Fruit fly (Drosophila melanogaster) whole organism, pupa: ENCODE results near the gene Nost.

Experiments
- CG10348 ChIP-seq: fragments of 200-800 bp; sonication (Bioruptor generic); IDR thresholded peaks from 2 replicates; pipeline ENCODE4 v1.3.6; 2022; ENCODE audit warnings: missing biosample characterization, missing genetic modification characterization
- CG14655 ChIP-seq: fragments of 200-800 bp; sonication (Bioruptor generic); optimal IDR thresholded peaks from 3 replicates; lab custom pipeline; 2017; ENCODE audit warnings: mild to moderate bottlenecking, missing biosample characterization, missing genetic modification reagents, missing genetic modification characterization
- CG15710 ChIP-seq: fragments of 200-800 bp; sonication (Bioruptor generic); optimal IDR thresholded peaks from 2 replicates; lab custom pipeline; 2018; ENCODE audit warnings: missing biosample characterization, mild to moderate bottlenecking, missing genetic modification characterization, moderate library complexity
- CG32121 ChIP-seq: fragments of 200-800 bp; sonication (Bioruptor generic); IDR thresholded peaks from 2 replicates; pipeline ENCODE4 v1.3.6; 2022; ENCODE audit warnings: missing biosample characterization, missing genetic modification characterization
- CG34367 ChIP-seq: fragments of 200-800 bp; sonication (Bioruptor generic); optimal IDR thresholded peaks from 2 replicates; lab custom pipeline; 2018; ENCODE audit warnings: missing biosample characterization, mild to moderate bottlenecking, missing genetic modification characterization
- CG8159 ChIP-seq: fragments of 200-800 bp; sonication (Bioruptor generic); optimal IDR thresholded peaks from 3 replicates; lab custom pipeline; 2018; ENCODE audit warnings: missing biosample characterization, mild to moderate bottlenecking, missing genetic modification characterization, moderate library complexity
- CG8301 ChIP-seq: fragments of 200-800 bp; sonication (Bioruptor generic); optimal IDR thresholded peaks from 2 replicates; lab custom pipeline; 2018; ENCODE audit warnings: missing biosample characterization, mild to moderate bottlenecking, missing genetic modification characterization
- CG9948 ChIP-seq: fragments of 200-800 bp; sonication (Bioruptor generic); optimal IDR thresholded peaks from 2 replicates; lab custom pipeline; 2018; ENCODE audit warnings: missing biosample characterization, mild to moderate bottlenecking, missing genetic modification characterization, moderate library complexity
- EcR ChIP-seq: fragments of 200-800 bp; sonication (Bioruptor generic); optimal IDR thresholded peaks from 3 replicates; lab custom pipeline; 2019; ENCODE audit warnings: missing biosample characterization, missing genetic modification characterization, mild to moderate bottlenecking, moderate library complexity, missing genetic modification reagents
- Ets98B ChIP-seq: fragments of 200-800 bp; sonication (Bioruptor generic); IDR thresholded peaks from 2 replicates; pipeline ENCODE4 v1.3.6; 2022; ENCODE audit warnings: missing biosample characterization, missing genetic modification characterization
- Pif1A ChIP-seq: fragments of 200-800 bp; sonication (Bioruptor generic); optimal IDR thresholded peaks from 3 replicates; lab custom pipeline; 2016; ENCODE audit warnings: missing biosample characterization, missing genetic modification characterization
- Snoo ChIP-seq: fragments of 200-800 bp; sonication (Bioruptor generic); optimal IDR thresholded peaks from 3 replicates; lab custom pipeline; 2017; ENCODE audit warnings: missing biosample characterization, mild to moderate bottlenecking, missing genetic modification characterization, inconsistent platforms

DNA sequence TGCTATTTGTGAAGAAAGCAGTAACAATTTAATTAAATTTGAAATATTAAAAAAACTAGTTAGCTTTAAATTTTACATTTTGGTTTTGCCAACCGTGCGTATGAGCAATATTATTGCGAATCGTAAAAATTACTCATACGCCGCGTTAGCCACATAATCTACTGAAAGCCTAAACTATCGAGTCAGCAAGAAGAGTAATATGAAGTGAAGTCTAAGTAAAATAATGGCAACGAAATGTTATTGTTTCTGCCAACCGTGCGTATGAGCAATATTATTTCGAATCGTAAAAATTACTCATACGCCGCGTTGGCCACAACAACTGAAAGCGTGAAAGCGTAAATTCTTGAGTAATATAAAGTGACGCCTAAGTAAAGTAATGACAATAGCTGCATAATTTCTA, 9.9 kb upstream of the Nost start:
- TF ChIP-seq CG9948 (tag; lab: Kevin White, UChicago) (no peak), CG14655 (no peak), Pif1A (GFP tag; lab: Kevin White, UChicago) (no peak), CG8159 (no peak), CG8301 (tag; lab: Kevin White, UChicago) (no peak), Ets98B (no peak), CG10348 (GFP tag; lab: Robert Waterston, UW) (no peak), EcR (GFP tag; lab: Kevin White, UChicago) (no peak), CG15710 (tag; lab: Kevin White, UChicago) (no peak), Snoo (tag; lab: Kevin White, UChicago) (no peak), CG32121 (GFP tag; lab: Robert Waterston, UW) (no peak), CG34367 (tag; lab: Kevin White, UChicago) (no peak)
